Fruit fly (Drosophila melanogaster) whole organism, embryonic: ENCODE measurements around the gene CG15019.

Experiments
- CG11247 ChIP-seq: fragments of 200-800 bp; sonication (Bioruptor generic); IDR thresholded peaks from 2 replicates; pipeline ENCODE4 v1.3.6; 2022; ENCODE audit warnings: missing biosample characterization, missing genetic modification characterization
- CG11456 ChIP-seq: fragments of 200-800 bp; sonication (Bioruptor generic); IDR thresholded peaks from 3 replicates; pipeline ENCODE4 v1.3.6; 2022; ENCODE audit warnings: missing biosample characterization, missing genetic modification characterization
- CG14050 ChIP-seq: fragments of 200-800 bp; sonication (Bioruptor generic); IDR thresholded peaks from 3 replicates; pipeline ENCODE4 v1.3.6; 2022; ENCODE audit warnings: missing biosample characterization, missing genetic modification characterization
- CG14667 ChIP-seq: fragments of 200-800 bp; sonication (Bioruptor generic); IDR thresholded peaks from 2 replicates; pipeline ENCODE4 v1.3.6; 2022; ENCODE audit warnings: missing biosample characterization, missing genetic modification characterization
- CG18599 ChIP-seq: fragments of 200-800 bp; sonication (Bioruptor generic); optimal IDR thresholded peaks from 3 replicates; lab custom pipeline; 2017; ENCODE audit warnings: missing biosample characterization, missing genetic modification characterization, mild to moderate bottlenecking, moderate library complexity, missing genetic modification reagents
- CG2199 ChIP-seq: fragments of 200-800 bp; sonication (Bioruptor generic); IDR thresholded peaks from 3 replicates; pipeline ENCODE4 v1.3.6; 2022; ENCODE audit warnings: missing biosample characterization, missing genetic modification characterization
- CG2678 ChIP-seq: fragments of 200-800 bp; sonication (Bioruptor generic); optimal IDR thresholded peaks from 3 replicates; lab custom pipeline; 2019; ENCODE audit warnings: missing biosample characterization, mild to moderate bottlenecking, missing genetic modification characterization, moderate library complexity
- CG3163 ChIP-seq: fragments of 200-800 bp; sonication (Bioruptor generic); optimal IDR thresholded peaks from 3 replicates; lab custom pipeline; 2016; ENCODE audit warnings: missing biosample characterization, missing genetic modification characterization
- CG3726 ChIP-seq: fragments of 200-800 bp; sonication (Bioruptor generic); IDR thresholded peaks from 3 replicates; pipeline ENCODE4, ENCODE4 v1.3.6; 2022; ENCODE audit warnings: missing biosample characterization, missing genetic modification characterization
- CG4282 ChIP-seq: fragments of 200-800 bp; sonication (Bioruptor generic); optimal IDR thresholded peaks from 2 replicates; lab custom pipeline; 2016; ENCODE audit warnings: missing biosample characterization, missing genetic modification characterization
- CG4328 ChIP-seq: fragments of 200-800 bp; sonication (Bioruptor generic); optimal IDR thresholded peaks from 3 replicates; lab custom pipeline; 2017; ENCODE audit warnings: missing biosample characterization, missing genetic modification reagents, missing genetic modification characterization
- CG4424 ChIP-seq: fragments of 200-800 bp; sonication (Bioruptor generic); optimal IDR thresholded peaks from 3 replicates; lab custom pipeline; 2016; ENCODE audit warnings: missing biosample characterization, missing genetic modification characterization
- CG6654 ChIP-seq: fragments of 200-800 bp; sonication (Bioruptor generic); optimal IDR thresholded peaks from 2 replicates; lab custom pipeline; 2017; ENCODE audit warnings: missing biosample characterization, mild to moderate bottlenecking, missing genetic modification characterization
- CG7987 ChIP-seq: fragments of 200-800 bp; sonication (Bioruptor generic); optimal IDR thresholded peaks from 2 replicates; lab custom pipeline; 2018; ENCODE audit warnings: missing biosample characterization, mild to moderate bottlenecking, missing genetic modification characterization, moderate library complexity
- Ets65A ChIP-seq: fragments of 200-800 bp; sonication (Bioruptor generic); peaks from one replicate; lab custom pipeline; 2016; ENCODE audit warnings: missing biosample characterization, missing genetic modification characterization
- Kr ChIP-seq: fragments of 200-800 bp; sonication (Bioruptor generic); optimal IDR thresholded peaks from 2 replicates; lab custom pipeline; 2017; ENCODE audit warnings: missing biosample characterization, mild to moderate bottlenecking, missing genetic modification characterization
- MBD-R2 ChIP-seq: fragments of 200-800 bp; sonication (Bioruptor generic); IDR thresholded peaks from 2 replicates; pipeline ENCODE4 v1.3.6; 2022; ENCODE audit warnings: missing biosample characterization, missing genetic modification characterization
- Mad ChIP-seq: fragments of 200-800 bp; sonication (Bioruptor generic); optimal IDR thresholded peaks from 2 replicates; lab custom pipeline; 2016; ENCODE audit warnings: missing biosample characterization, missing genetic modification characterization
- NC2β ChIP-seq: fragments of 200-800 bp; sonication (Bioruptor generic); optimal IDR thresholded peaks from 2 replicates; lab custom pipeline; 2016; ENCODE audit warnings: missing biosample characterization, missing genetic modification characterization
- Nf-YB ChIP-seq: fragments of 200-800 bp; sonication (Bioruptor generic); optimal IDR thresholded peaks from 3 replicates; lab custom pipeline; 2019; ENCODE audit warnings: missing biosample characterization, mild to moderate bottlenecking, missing genetic modification characterization, moderate library complexity
- Pdp1 ChIP-seq, 2 experiments: fragments of 200-800 bp; sonication (Bioruptor generic); optimal IDR thresholded peaks; 3 replicates each; lab custom pipeline; 2016; ENCODE audit warnings: missing biosample characterization in 2 of 2, missing genetic modification characterization in 2 of 2, mild to moderate bottlenecking in 1 of 2, moderate library complexity in 1 of 2
- Ssrp ChIP-seq: fragments of 200-800 bp; sonication (Bioruptor generic); optimal IDR thresholded peaks from 2 replicates; lab custom pipeline; 2018; ENCODE audit warnings: missing biosample characterization, mild to moderate bottlenecking, missing genetic modification characterization, moderate library complexity
- abd-A ChIP-seq: fragments of 200-800 bp; sonication (Bioruptor generic); optimal IDR thresholded peaks from 3 replicates; lab custom pipeline; 2019; ENCODE audit warnings: missing biosample characterization, mild to moderate bottlenecking, missing genetic modification characterization, moderate library complexity
- ash1 ChIP-seq: fragments of 200-800 bp; sonication (Bioruptor generic); optimal IDR thresholded peaks from 2 replicates; lab custom pipeline; 2018; ENCODE audit warnings: missing biosample characterization, mild to moderate bottlenecking, missing genetic modification characterization
- bab2 ChIP-seq: fragments of 200-800 bp; sonication (Bioruptor generic); optimal IDR thresholded peaks from 2 replicates; lab custom pipeline; 2016; ENCODE audit warnings: missing biosample characterization, missing genetic modification characterization
- bcd ChIP-seq: fragments of 200-800 bp; sonication (Bioruptor generic); optimal IDR thresholded peaks from 2 replicates; lab custom pipeline; 2017; ENCODE audit warnings: missing biosample characterization, mild to moderate bottlenecking, missing genetic modification characterization
- chm ChIP-seq: fragments of 200-800 bp; sonication (Bioruptor generic); IDR thresholded peaks from 2 replicates; pipeline ENCODE4 v1.3.6; 2022; ENCODE audit warnings: missing biosample characterization, missing genetic modification characterization
- crol ChIP-seq: fragments of 200-800 bp; sonication (Bioruptor generic); IDR thresholded peaks from 2 replicates; pipeline ENCODE4 v1.3.6; 2022; ENCODE audit warnings: missing biosample characterization, missing genetic modification characterization
- dpn ChIP-seq, 2 experiments: fragments of 200-800 bp; sonication (Bioruptor generic); optimal IDR thresholded peaks; 3 replicates each; lab custom pipeline; 2016; ENCODE audit warnings: missing biosample characterization in 2 of 2, missing genetic modification characterization in 2 of 2
- klu ChIP-seq: fragments of 200-800 bp; sonication (Bioruptor generic); IDR thresholded peaks from 2 replicates; pipeline ENCODE4 v1.3.6; 2022; ENCODE audit warnings: missing biosample characterization, missing genetic modification characterization
- odd ChIP-seq: fragments of 200-800 bp; sonication (Bioruptor generic); optimal IDR thresholded peaks from 2 replicates; lab custom pipeline; 2017; ENCODE audit warnings: missing biosample characterization, mild to moderate bottlenecking, missing genetic modification characterization
- shn ChIP-seq: fragments of 200-800 bp; sonication (Bioruptor generic); optimal IDR thresholded peaks from 3 replicates; lab custom pipeline; 2016; ENCODE audit warnings: missing biosample characterization, missing genetic modification characterization
- sna ChIP-seq: fragments of 200-800 bp; sonication (Bioruptor generic); IDR thresholded peaks from 2 replicates; pipeline ENCODE4 v1.3.6; 2022; ENCODE audit warnings: missing biosample characterization, missing genetic modification characterization; ENCODE audit not compliant: partially characterized antibody
- sr ChIP-seq: fragments of 200-800 bp; sonication (Bioruptor generic); IDR thresholded peaks from 3 replicates; pipeline ENCODE4 v1.3.6; 2022; ENCODE audit warnings: missing biosample characterization, missing genetic modification characterization
- tx ChIP-seq: fragments of 200-800 bp; sonication (Bioruptor generic); optimal IDR thresholded peaks from 2 replicates; lab custom pipeline; 2016; ENCODE audit warnings: missing biosample characterization, missing genetic modification characterization
- unpg ChIP-seq: fragments of 200-800 bp; sonication (Bioruptor generic); optimal IDR thresholded peaks from 3 replicates; lab custom pipeline; 2018; ENCODE audit warnings: missing biosample characterization, mild to moderate bottlenecking, missing genetic modification characterization, moderate library complexity
- yki ChIP-seq: fragments of >200 bp; optimal IDR thresholded peaks from 3 replicates; lab custom pipeline; 2018
- zen ChIP-seq: fragments of 200-800 bp; sonication (Bioruptor generic); optimal IDR thresholded peaks from 3 replicates; lab custom pipeline; 2018; ENCODE audit warnings: missing biosample characterization, mild to moderate bottlenecking, missing genetic modification characterization, moderate library complexity

Gene CG15019

DNA sequence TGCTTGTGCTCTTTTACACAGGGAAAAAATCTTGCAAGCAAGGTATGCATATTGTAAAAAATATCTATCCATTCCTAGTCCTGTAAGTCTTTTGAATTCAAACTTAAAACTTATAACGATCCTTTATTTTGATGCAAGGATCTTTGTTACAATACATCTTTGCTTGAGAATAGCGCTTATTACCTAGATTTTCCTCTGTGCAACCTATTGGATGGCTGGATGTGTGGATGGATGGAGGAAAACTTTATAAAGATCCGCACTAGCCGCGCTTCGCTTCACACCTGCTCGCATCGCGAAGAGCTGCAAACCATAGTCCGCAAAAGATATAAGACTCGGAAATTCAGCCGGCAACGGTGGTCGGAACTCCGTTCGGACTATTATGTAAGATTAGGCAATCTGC, 15.5 kb upstream of the CG15019 start, which contains the start of gene CG15020:
Gene CG15020 (plus strand): TSS at position 301 of the 400 bp plus-strand sequence.
- no peak for TF ChIP-seq abd-A (tag; lab: Kevin White, UChicago)
- no peak for TF ChIP-seq tx (GFP tag; lab: Kevin White, UChicago)
- TF ChIP-seq Mad (GFP tag; lab: Kevin White, UChicago) = no peak
- TF ChIP-seq Pdp1 (GFP tag; optimal IDR thresholded peaks at IDR 0.05; lab: Kevin White, UChicago) = peak in 1 of 2 experiments; percentile 12
- 0 out of 3 replicates have a peak, but pooled peaks have one; percentile 12 for TF ChIP-seq CG3726 (GFP tag; lab: Robert Waterston, UW)
- TF ChIP-seq bcd (GFP tag; lab: Kevin White, UChicago) = no peak
- TF ChIP-seq chm = no peak
- TF ChIP-seq shn (GFP tag; lab: Kevin White, UChicago) = no peak
- TF ChIP-seq CG11456 (GFP tag; lab: Robert Waterston, UW) = no peak
- TF ChIP-seq CG4328 = no peak
- TF ChIP-seq CG14667 (GFP tag; lab: Robert Waterston, UW) = no peak
- no peak for TF ChIP-seq zen (tag; lab: Kevin White, UChicago)
- TF ChIP-seq CG4282 (GFP tag; lab: Kevin White, UChicago) = no peak
- no peak for TF ChIP-seq CG3163
- no peak for TF ChIP-seq Ssrp (tag; lab: Kevin White, UChicago)

DNA sequence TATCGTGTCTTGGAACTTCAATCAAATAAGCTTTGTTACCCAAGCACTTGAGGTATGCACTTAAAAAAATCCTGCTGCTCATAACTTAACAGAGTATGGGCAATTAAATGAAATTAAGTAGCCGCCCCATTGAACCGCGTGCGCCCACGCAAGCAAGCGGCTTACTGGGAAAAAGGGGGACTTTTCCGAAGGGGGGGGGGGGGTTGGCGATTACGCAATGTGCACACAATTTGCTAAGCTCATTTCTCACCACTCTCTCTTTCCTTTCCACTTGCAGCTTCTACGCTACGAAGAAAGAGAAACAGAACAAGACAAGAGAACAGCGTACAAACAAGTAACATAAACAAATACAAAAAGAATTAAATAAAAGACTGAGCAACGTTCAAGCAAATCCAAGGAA, 11.7 kb upstream of the CG15019 start:
- TF ChIP-seq unpg (GFP tag; lab: Kevin White, UChicago) (no peak), CG4424 (GFP tag; lab: Kevin White, UChicago) (no peak), Ets65A (GFP tag; lab: Kevin White, UChicago) (peak; percentile 86), sna (GFP tag; lab: Robert Waterston, UW) (no peak), CG18599 (GFP tag; lab: Kevin White, UChicago) (no peak), Nf-YB (GFP tag; lab: Kevin White, UChicago) (no peak), klu (no peak), CG6654 (GFP tag; lab: Kevin White, UChicago) (no peak), dpn (GFP tag; optimal IDR thresholded peaks at IDR 0.05; lab: Kevin White, UChicago) (no peak), CG2678 (tag; lab: Kevin White, UChicago) (no peak), odd (no peak), Pdp1 (GFP tag; optimal IDR thresholded peaks at IDR 0.05; lab: Kevin White, UChicago) (peak in 1 of 2 experiments; percentile 62), CG11247 (GFP tag; lab: Robert Waterston, UW) (no peak), yki (lab: Kevin White, UChicago) (no peak), crol (GFP tag; lab: Robert Waterston, UW) (no peak), sr (peak; percentile 48; the same call in 1 of the 3 replicates), ash1 (GFP tag; lab: Kevin White, UChicago) (no peak), CG2199 (no peak), MBD-R2 (GFP tag; lab: Robert Waterston, UW) (no peak), bab2 (GFP tag; lab: Kevin White, UChicago) (no peak), CG7987 (GFP tag; lab: Kevin White, UChicago) (no peak), NC2β (GFP tag; lab: Kevin White, UChicago) (no peak)

DNA sequence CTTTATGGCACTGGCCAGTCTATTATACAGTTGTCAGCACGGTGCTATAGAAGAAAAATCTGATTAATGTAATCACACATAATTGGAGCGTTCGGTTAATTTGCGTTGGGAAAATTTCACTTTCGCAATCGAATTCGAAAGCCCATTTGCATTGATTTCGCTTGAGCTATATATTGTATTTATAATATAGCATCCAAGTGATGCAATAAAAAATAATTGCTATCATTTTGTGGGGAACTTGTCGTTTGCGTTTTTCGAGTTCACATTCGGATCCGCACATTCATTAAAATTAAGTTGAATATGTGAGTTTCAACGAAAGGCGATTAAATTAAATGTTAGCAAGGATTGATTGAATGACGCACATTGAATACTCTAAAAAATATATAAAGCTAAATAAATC, 11.2 kb upstream of the CG15019 start:
- TF ChIP-seq CG14050 (GFP tag; lab: Robert Waterston, UW) = no peak
- no peak for TF ChIP-seq bab2 (GFP tag; lab: Kevin White, UChicago)
- no peak for TF ChIP-seq Kr
